Worm (Caenorhabditis elegans) whole organism, late embryonic: ENCODE data around the gene D2085.7.

Experiments used
- F13H6.1 ChIP-seq: sonication (generic microtip); optimal IDR thresholded peaks from 2 replicates; lab custom pipeline; 2016; ENCODE audit warnings: missing genetic modification characterization, missing compliant biosample characterization
- K02D7.2 ChIP-seq: sonication (generic microtip); optimal IDR thresholded peaks from 2 replicates; lab custom pipeline; 2017; ENCODE audit warnings: mild to moderate bottlenecking, missing genetic modification characterization, missing compliant biosample characterization
- T23F11.4 ChIP-seq: fragments of 200-800 bp; sonication (Bioruptor generic); optimal IDR thresholded peaks from 2 replicates; lab custom pipeline; 2018; ENCODE audit warnings: mild to moderate bottlenecking, missing genetic modification characterization, missing compliant biosample characterization
- ama-1 ChIP-seq: fragments of 150-350 bp; optimal IDR thresholded peaks from 2 replicates; lab custom pipeline; 2014
- ceh-14 ChIP-seq: sonication (generic microtip); optimal IDR thresholded peaks from 2 replicates; lab custom pipeline; 2016; ENCODE audit warnings: missing genotype, missing genetic modification characterization, missing compliant biosample characterization
- ceh-19 ChIP-seq: fragments of 200-800 bp; sonication (Bioruptor generic); optimal IDR thresholded peaks from 2 replicates; lab custom pipeline; 2018; ENCODE audit warnings: mild to moderate bottlenecking, missing genetic modification characterization, missing compliant biosample characterization
- ceh-2 ChIP-seq: sonication (generic microtip); optimal IDR thresholded peaks from 2 replicates; lab custom pipeline; 2016; ENCODE audit warnings: missing genotype, missing genetic modification characterization, missing compliant biosample characterization
- ceh-22 ChIP-seq: sonication (generic microtip); optimal IDR thresholded peaks from 2 replicates; lab custom pipeline; 2017; ENCODE audit warnings: missing biosample characterization, missing genetic modification characterization
- ceh-45 ChIP-seq: fragments of 200-800 bp; sonication (Bioruptor generic); IDR thresholded peaks from 2 replicates; pipeline ENCODE4 v1.3.6; 2022; ENCODE audit warnings: missing genetic modification reagents, missing genetic modification characterization, missing compliant biosample characterization
- ceh-6 ChIP-seq: fragments of 200-800 bp; sonication (Bioruptor generic); optimal IDR thresholded peaks from 2 replicates; lab custom pipeline; 2018; ENCODE audit warnings: mild to moderate bottlenecking, missing genetic modification characterization, missing compliant biosample characterization
- che-1 ChIP-seq: sonication (generic microtip); optimal IDR thresholded peaks from 2 replicates; lab custom pipeline; 2016; ENCODE audit warnings: mild to moderate bottlenecking, missing genetic modification characterization, missing compliant biosample characterization
- elt-4 ChIP-seq: sonication (generic microtip); optimal IDR thresholded peaks from 2 replicates; lab custom pipeline; 2016; ENCODE audit warnings: missing genetic modification characterization, missing compliant biosample characterization
- hlh-30 ChIP-seq: sonication (generic microtip); optimal IDR thresholded peaks from 2 replicates; lab custom pipeline; 2017; ENCODE audit warnings: antibody characterized with exemption, missing genetic modification characterization, missing compliant biosample characterization; ENCODE audit not compliant: insufficient read depth
- hlh-6 ChIP-seq: sonication (generic microtip); optimal IDR thresholded peaks from 2 replicates; lab custom pipeline; 2016; ENCODE audit warnings: missing genotype, missing genetic modification characterization, missing compliant biosample characterization
- hlh-8 ChIP-seq: sonication (generic microtip); optimal IDR thresholded peaks from 2 replicates; lab custom pipeline; 2016; ENCODE audit warnings: missing genotype, missing genetic modification characterization, missing compliant biosample characterization
- nhr-11 ChIP-seq: fragments of 150-350 bp; optimal IDR thresholded peaks from 2 replicates; lab custom pipeline; 2014; ENCODE audit warnings: missing biosample characterization, missing genetic modification characterization
- nhr-232 ChIP-seq: sonication (generic microtip); optimal IDR thresholded peaks from 2 replicates; lab custom pipeline; 2016; ENCODE audit warnings: missing genetic modification characterization, missing compliant biosample characterization
- pha-4 ChIP-seq: fragments of 150-350 bp; optimal IDR thresholded peaks from 2 replicates; lab custom pipeline; 2018; ENCODE audit warnings: missing biosample characterization, missing genetic modification reagents, missing genetic modification characterization
- ref-2 ChIP-seq: sonication (generic microtip); optimal IDR thresholded peaks from 2 replicates; lab custom pipeline; 2016; ENCODE audit warnings: missing genetic modification characterization, missing compliant biosample characterization
- rnt-1 ChIP-seq: sonication (generic microtip); optimal IDR thresholded peaks from 2 replicates; lab custom pipeline; 2016; ENCODE audit warnings: missing genetic modification characterization, missing compliant biosample characterization
- sdc-2 ChIP-seq: sonication (generic microtip); optimal IDR thresholded peaks from 2 replicates; lab custom pipeline; 2016; ENCODE audit warnings: missing genotype, missing genetic modification characterization, missing compliant biosample characterization
- sox-4 ChIP-seq: sonication (generic microtip); optimal IDR thresholded peaks from 2 replicates; lab custom pipeline; 2017; ENCODE audit warnings: mild to moderate bottlenecking, missing genetic modification characterization, inconsistent platforms, missing compliant biosample characterization

The D2085.7 gene

DNA sequence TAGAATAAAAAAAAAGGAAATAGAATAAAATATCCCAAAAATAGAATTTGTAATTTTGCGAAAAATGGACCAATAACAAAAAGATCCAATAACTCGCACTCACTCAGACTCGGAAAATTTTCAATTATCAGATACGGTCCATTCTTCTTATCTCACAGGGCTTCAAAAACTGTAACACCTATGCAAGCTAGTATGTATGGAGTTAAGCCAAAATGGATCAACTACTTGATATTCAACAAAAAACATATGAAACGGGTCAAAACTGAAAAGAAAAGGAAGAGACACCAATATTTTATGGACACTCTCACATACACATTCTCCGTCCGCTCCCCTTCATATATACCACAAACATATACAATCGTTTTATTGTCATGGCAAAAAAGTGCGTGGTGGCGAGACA, 44.4 kb downstream of the D2085.7 start, which contains the start of gene C34C6.9:
TSS of gene C34C6.9 (plus strand) at position 301 of the 400 bp plus-strand sequence.
- TF ChIP-seq nhr-11 (no peak), sox-4 (tag; lab: Kevin White, UChicago) (no peak), sdc-2 (tag; lab: Kevin White, UChicago) (no peak), hlh-30 (tag; lab: Kevin White, UChicago) (no peak), T23F11.4 (GFP tag; lab: Kevin White, UChicago) (no peak), ceh-22 (no peak), F13H6.1 (no peak), ama-1 (lab: Kevin White, UChicago) (no peak), K02D7.2 (tag; lab: Kevin White, UChicago) (no peak), pha-4 (tag; lab: Kevin White, UChicago) (no peak), elt-4 (tag; lab: Kevin White, UChicago) (no peak)
- TF ChIP-seq, all 69 proteins: peak for 0

DNA sequence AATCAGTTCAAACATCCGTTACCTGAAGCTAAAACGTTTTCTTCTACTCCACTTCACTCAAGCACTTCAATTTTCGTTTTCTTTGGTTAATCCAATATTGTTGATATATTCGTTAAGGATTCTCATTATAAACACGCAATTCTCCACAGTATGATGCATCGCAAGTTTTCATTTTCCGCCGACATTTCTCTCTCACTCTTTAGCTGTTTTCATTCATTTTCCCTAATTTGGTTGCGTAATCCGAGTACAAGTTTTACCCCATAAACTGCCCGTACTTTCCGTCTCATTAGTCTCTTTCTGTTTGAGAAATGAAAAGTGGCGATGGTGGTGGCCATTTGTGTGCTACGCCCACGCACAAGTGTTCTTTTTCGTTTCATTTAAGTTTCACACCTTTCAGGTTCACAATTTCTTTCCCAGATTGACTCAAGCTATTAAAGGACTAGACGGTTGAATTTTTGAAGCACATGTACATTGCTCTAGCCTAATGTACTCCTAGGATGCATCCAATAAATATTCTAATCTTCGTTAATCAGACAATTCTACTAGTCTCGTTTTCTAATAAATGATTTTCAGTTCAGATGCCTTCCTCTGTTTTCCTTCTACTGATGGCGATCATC, 50.3 kb downstream of the D2085.7 start, which contains the start of gene C34C6.3:
TSS of gene C34C6.3 (plus strand) at position 567 of the 617 bp plus-strand sequence.
- TF ChIP-seq ref-2 (no peak), hlh-8 (tag; lab: Kevin White, UChicago) (no peak), nhr-232 (tag; lab: Kevin White, UChicago) (no peak), ceh-6 (GFP tag; lab: Kevin White, UChicago) (no peak), che-1 (tag; lab: Kevin White, UChicago) (no peak), ceh-14 (no peak), ceh-19 (GFP tag; lab: Kevin White, UChicago) (no peak), ceh-22 (no peak), hlh-6 (tag; lab: Kevin White, UChicago) (no peak), pha-4 (tag; lab: Kevin White, UChicago) (no peak), ceh-2 (tag; lab: Kevin White, UChicago) (no peak), sox-4 (tag; lab: Kevin White, UChicago) (no peak), ceh-45 (GFP tag; lab: Robert Waterston, UW) (no peak)

DNA sequence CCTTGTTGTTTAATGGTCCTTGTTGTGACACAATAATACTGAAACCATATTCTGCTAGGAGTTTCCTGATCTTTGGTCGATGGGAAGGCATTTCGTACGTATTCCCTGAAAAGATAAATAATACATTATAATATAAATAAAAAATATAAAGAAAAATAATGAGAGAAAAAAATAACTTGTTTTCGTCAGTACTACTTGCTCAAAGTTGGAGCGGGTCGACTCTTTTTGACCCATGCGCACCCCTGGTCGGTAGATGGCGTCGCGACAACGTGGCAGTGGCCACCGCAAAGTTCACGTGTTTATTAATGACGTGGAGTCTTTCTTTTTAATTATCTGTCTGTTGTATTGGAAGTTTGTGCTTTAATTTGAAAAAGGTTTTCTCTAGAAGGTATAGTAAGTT, 54.6 kb downstream of the D2085.7 start, which contains the start of gene C34C6.10:
TSS of gene C34C6.10 (minus strand) at position 101 of the 400 bp plus-strand sequence.
- no peak for TF ChIP-seq rnt-1
- TF ChIP-seq, all 69 proteins: peak for 0
